Worm (Caenorhabditis elegans): ENCODE measurements around the gene mtre-1.

ce11 chrII:8016167-8016566, 34.2 kb downstream of the mtre-1 start:
- TF ChIP-seq blmp-1 (tag; optimal IDR thresholded peaks at IDR 0.05; ENCODE audit: insufficient read depth), result peak; percentile 4
- TF ChIP-seq unc-62 (GFP tag; optimal IDR thresholded peaks at IDR 0.05), result no peak
- no peak for TF ChIP-seq nhr-6 (tag; optimal IDR thresholded peaks at IDR 0.05)

Measured in whole organism, L2 larva.